Fruit fly (Drosophila melanogaster) whole organism, pupa: ENCODE results near the gene Baldspot.

Experiments
- CG10348 ChIP-seq: fragments of 200-800 bp; sonication (Bioruptor generic); IDR thresholded peaks from 2 replicates; pipeline ENCODE4 v1.3.6; 2022; ENCODE audit warnings: missing biosample characterization, missing genetic modification characterization
- CG13204 ChIP-seq: fragments of 200-800 bp; sonication (Bioruptor generic); optimal IDR thresholded peaks from 2 replicates; lab custom pipeline; 2018; ENCODE audit warnings: missing biosample characterization, mild to moderate bottlenecking, missing genetic modification characterization, moderate library complexity
- CG15710 ChIP-seq: fragments of 200-800 bp; sonication (Bioruptor generic); optimal IDR thresholded peaks from 2 replicates; lab custom pipeline; 2018; ENCODE audit warnings: missing biosample characterization, mild to moderate bottlenecking, missing genetic modification characterization, moderate library complexity
- CG17806 ChIP-seq: fragments of 200-800 bp; sonication (Bioruptor generic); optimal IDR thresholded peaks from 2 replicates; lab custom pipeline; 2018; ENCODE audit warnings: missing biosample characterization, mild to moderate bottlenecking, missing genetic modification characterization, moderate library complexity
- CG32121 ChIP-seq: fragments of 200-800 bp; sonication (Bioruptor generic); IDR thresholded peaks from 2 replicates; pipeline ENCODE4 v1.3.6; 2022; ENCODE audit warnings: missing biosample characterization, missing genetic modification characterization
- CG4496 ChIP-seq: fragments of 200-800 bp; sonication (Bioruptor generic); IDR thresholded peaks from 3 replicates; pipeline ENCODE4 v1.3.6; 2022; ENCODE audit warnings: missing biosample characterization, missing genetic modification characterization
- CG8159 ChIP-seq: fragments of 200-800 bp; sonication (Bioruptor generic); optimal IDR thresholded peaks from 3 replicates; lab custom pipeline; 2018; ENCODE audit warnings: missing biosample characterization, mild to moderate bottlenecking, missing genetic modification characterization, moderate library complexity
- CG8301 ChIP-seq: fragments of 200-800 bp; sonication (Bioruptor generic); optimal IDR thresholded peaks from 2 replicates; lab custom pipeline; 2018; ENCODE audit warnings: missing biosample characterization, mild to moderate bottlenecking, missing genetic modification characterization
- CG9948 ChIP-seq: fragments of 200-800 bp; sonication (Bioruptor generic); optimal IDR thresholded peaks from 2 replicates; lab custom pipeline; 2018; ENCODE audit warnings: missing biosample characterization, mild to moderate bottlenecking, missing genetic modification characterization, moderate library complexity
- EcR ChIP-seq: fragments of 200-800 bp; sonication (Bioruptor generic); optimal IDR thresholded peaks from 3 replicates; lab custom pipeline; 2019; ENCODE audit warnings: missing biosample characterization, missing genetic modification characterization, mild to moderate bottlenecking, moderate library complexity, missing genetic modification reagents
- fd96Ca ChIP-seq: fragments of 200-800 bp; sonication (Bioruptor generic); IDR thresholded peaks from 3 replicates; pipeline ENCODE4 v1.3.6; 2022; ENCODE audit warnings: missing biosample characterization, missing genetic modification characterization
- gl ChIP-seq: fragments of 200-800 bp; sonication (Bioruptor generic); optimal IDR thresholded peaks from 2 replicates; lab custom pipeline; 2018; ENCODE audit warnings: missing biosample characterization, mild to moderate bottlenecking, missing genetic modification characterization

DNA sequence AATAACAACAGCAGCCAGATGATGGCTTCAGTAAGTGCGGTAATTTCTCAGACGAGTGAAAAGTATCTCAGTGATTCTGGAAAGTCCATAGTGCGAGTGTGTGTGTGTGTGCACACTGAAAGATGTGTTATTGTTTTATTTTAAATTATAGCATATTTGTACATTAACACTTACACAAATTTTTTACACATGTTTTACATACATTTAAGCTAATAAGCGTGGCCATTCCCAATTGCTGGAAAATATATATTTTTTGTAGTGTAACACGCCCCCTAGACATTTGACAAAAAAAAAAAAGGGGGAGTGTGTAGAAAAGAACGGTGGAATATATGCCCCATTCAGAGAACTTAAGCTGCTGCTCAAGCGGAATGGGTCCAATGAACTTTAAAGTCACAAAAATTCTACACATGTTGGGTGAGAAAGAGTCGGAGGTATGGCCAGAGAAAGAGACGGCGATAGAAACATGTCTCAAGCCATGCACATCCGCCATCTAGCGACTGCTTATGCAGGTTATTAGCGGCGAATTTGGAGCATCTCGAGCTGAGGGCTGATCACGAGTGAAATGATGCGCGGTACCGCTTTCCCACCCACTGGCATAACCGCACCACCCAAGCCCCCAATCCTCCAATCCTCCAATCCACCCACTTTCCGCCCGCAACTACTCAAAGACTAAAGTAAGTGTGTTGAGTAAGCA, 29.4 kb downstream of the Baldspot start:
- TF ChIP-seq CG8301 (tag; lab: Kevin White, UChicago): peak; percentile 35
- TF ChIP-seq fd96Ca: no peak
- TF ChIP-seq CG4496 (GFP tag; lab: Robert Waterston, UW): 0 out of 3 replicates have a peak, but pooled peaks have one; percentile 47
- TF ChIP-seq CG32121 (GFP tag; lab: Robert Waterston, UW): no peak
- TF ChIP-seq CG8159 (tag; lab: Kevin White, UChicago): no peak
- TF ChIP-seq CG17806: no peak
- peak; percentile 19 for TF ChIP-seq EcR (GFP tag; lab: Kevin White, UChicago)
- no peak for TF ChIP-seq gl
- TF ChIP-seq CG13204 (GFP tag; lab: Kevin White, UChicago): no peak
- no peak for TF ChIP-seq CG10348 (GFP tag; lab: Robert Waterston, UW)
- no peak for TF ChIP-seq CG15710 (tag; lab: Kevin White, UChicago)
- no peak for TF ChIP-seq CG9948 (tag; lab: Kevin White, UChicago)
